Worm (Caenorhabditis elegans) whole organism, L4/young adult: ENCODE results near the gene mlcd-1.
A peak's percentile ranks its signal among the peaks of the same experiment; 100 is the strongest.

Source experiments
- dao-5 ChIP-seq: sonication (generic microtip); optimal IDR thresholded peaks from 2 replicates; lab custom pipeline; 2016; ENCODE audit warnings: missing genotype, missing genetic modification characterization, moderate library complexity, missing compliant biosample characterization
- him-1 ChIP-seq: sonication (generic microtip); optimal IDR thresholded peaks from 2 replicates; lab custom pipeline; 2016; ENCODE audit warnings: missing genotype, missing genetic modification reagents, missing genetic modification characterization, missing compliant biosample characterization

DNA sequence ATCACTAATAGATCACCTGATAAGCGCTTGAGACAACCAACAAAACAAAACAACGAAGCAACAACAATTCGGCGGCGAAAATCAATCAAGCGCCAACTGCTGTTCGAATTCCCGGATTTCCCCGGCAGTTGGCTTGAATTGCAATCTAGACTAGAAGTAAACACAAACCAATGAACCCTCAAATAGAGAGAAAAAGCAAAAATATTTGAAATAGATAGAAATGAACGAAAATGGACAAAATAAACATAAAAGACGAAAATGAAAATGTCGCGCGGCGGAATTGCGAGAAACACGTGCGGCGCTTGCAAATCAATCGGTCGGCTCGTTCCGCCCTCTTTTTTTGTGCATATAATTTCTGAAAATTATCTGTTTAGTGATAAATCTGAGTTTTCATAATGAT lies 525 bp upstream of the mlcd-1 start, which contains the start of gene idhg-1:
- TF ChIP-seq dao-5 (tag; lab: Kevin White, UChicago) = peak; percentile 54
- TF ChIP-seq him-1 (tag; lab: Kevin White, UChicago) = peak; percentile 66
